Worm (Caenorhabditis elegans) whole organism, L4 larva: Measurements from ENCODE around the gene rpoa-49.

Experiments
- F26F4.8 ChIP-seq: fragments of 200-800 bp; sonication (Bioruptor generic); conservative IDR thresholded peaks from 2 replicates; pipeline ENCODE4 v1.3.6; 2022; ENCODE audit warnings: missing genetic modification characterization, missing compliant biosample characterization
- Y75B8A.6 ChIP-seq: fragments of 200-800 bp; sonication (Bioruptor generic); IDR thresholded peaks from 2 replicates; pipeline ENCODE4 v1.3.6; 2022; ENCODE audit warnings: missing genetic modification reagents, missing genetic modification characterization, missing compliant biosample characterization
- egl-27 ChIP-seq: sonication (generic microtip); optimal IDR thresholded peaks from 3 replicates; lab custom pipeline; 2017; ENCODE audit warnings: missing biosample characterization, missing genetic modification reagents, missing genetic modification characterization
- lin-13 ChIP-seq: fragments of 150-350 bp; optimal IDR thresholded peaks from 2 replicates; lab custom pipeline; 2014; ENCODE audit warnings: missing biosample characterization, missing genetic modification reagents, missing genetic modification characterization
- lin-15B ChIP-seq: fragments of 150-350 bp; sonication (generic microtip); optimal IDR thresholded peaks from 3 replicates; lab custom pipeline; 2014; ENCODE audit warnings: missing biosample characterization, missing genetic modification characterization
- lir-3 ChIP-seq: sonication (generic microtip); optimal IDR thresholded peaks from 2 replicates; lab custom pipeline; 2016; ENCODE audit warnings: mild to moderate bottlenecking, missing genetic modification characterization, missing compliant biosample characterization
- nhr-25 ChIP-seq: sonication (generic microtip); optimal IDR thresholded peaks from 2 replicates; lab custom pipeline; 2017; ENCODE audit warnings: missing genetic modification characterization, mild to moderate bottlenecking, missing compliant biosample characterization, antibody characterized with exemption, moderate library complexity, borderline replicate concordance; ENCODE audit not compliant: insufficient read depth
- nhr-48 ChIP-seq: sonication (generic microtip); optimal IDR thresholded peaks from 2 replicates; lab custom pipeline; 2016; ENCODE audit warnings: mild to moderate bottlenecking, missing genetic modification characterization, missing compliant biosample characterization
- snpc-4 ChIP-seq: fragments of 150-350 bp; optimal IDR thresholded peaks from 2 replicates; lab custom pipeline; 2014; ENCODE audit warnings: missing biosample characterization, missing genetic modification characterization
- zfp-3 ChIP-seq: fragments of 200-800 bp; sonication (Bioruptor generic); conservative IDR thresholded peaks from 2 replicates; pipeline ENCODE4 v1.3.6; 2022; ENCODE audit warnings: missing genetic modification reagents, missing genetic modification characterization, missing compliant biosample characterization
- ztf-11 ChIP-seq: fragments of 150-350 bp; optimal IDR thresholded peaks from 2 replicates; lab custom pipeline; 2014; ENCODE audit warnings: missing biosample characterization, missing genetic modification characterization

- TF ChIP-seq snpc-4 (tag; lab: Kevin White, UChicago) (no peak), F26F4.8 (GFP tag; lab: Robert Waterston, UW) (no peak), egl-27 (tag; lab: Kevin White, UChicago) (no peak), lin-13 (GFP tag; lab: Kevin White, UChicago) (no peak), lin-15B (no peak), ztf-11 (no peak), nhr-48 (tag; lab: Kevin White, UChicago) (no peak), lir-3 (no peak), Y75B8A.6 (no peak), zfp-3 (GFP tag; lab: Robert Waterston, UW) (no peak), nhr-25 (tag; lab: Kevin White, UChicago) (no peak)
Observed at ce11 chrII:33904-34303, 10.9 kb upstream of the rpoa-49 start, which contains the start of gene F23F1.2.
